Worm (Caenorhabditis elegans) whole organism, midembryonic: ENCODE results near the gene mpst-1.

Experiments
- cog-1 ChIP-seq: sonication (generic microtip); optimal IDR thresholded peaks from 2 replicates; lab custom pipeline; 2016; ENCODE audit warnings: missing genetic modification characterization, missing compliant biosample characterization
- med-1 ChIP-seq: sonication (generic microtip); optimal IDR thresholded peaks from 2 replicates; lab custom pipeline; 2017; ENCODE audit warnings: missing genetic modification characterization, mild to moderate bottlenecking, missing compliant biosample characterization, antibody characterized with exemption, missing genetic modification reagents; ENCODE audit not compliant: insufficient read depth
- ref-1 ChIP-seq: fragments of 200-800 bp; sonication (Bioruptor generic); conservative IDR thresholded peaks from 2 replicates; pipeline ENCODE4 v1.3.6; 2022; ENCODE audit warnings: missing genetic modification reagents, missing genetic modification characterization, missing compliant biosample characterization
- tab-1 ChIP-seq: fragments of 200-800 bp; sonication (Bioruptor generic); IDR thresholded peaks from 2 replicates; pipeline ENCODE4 v1.3.6; 2022; ENCODE audit warnings: missing genetic modification characterization, missing compliant biosample characterization
- ztf-29 ChIP-seq: fragments of 200-800 bp; sonication (Bioruptor generic); IDR thresholded peaks from 2 replicates; pipeline ENCODE4 v1.3.6; 2022; ENCODE audit warnings: missing genetic modification reagents, missing genetic modification characterization, missing compliant biosample characterization

ce11 chrV:11817263-11817726 lies 9.6 kb downstream of the mpst-1 start:
- TF ChIP-seq ztf-29 = no peak
- no peak for TF ChIP-seq ref-1 (GFP tag; lab: Robert Waterston, UW)
- no peak for TF ChIP-seq tab-1 (GFP tag; lab: Robert Waterston, UW)
- TF ChIP-seq med-1 (GFP tag; lab: Kevin White, UChicago) = no peak
- no peak for TF ChIP-seq cog-1 (tag; lab: Kevin White, UChicago)
